Worm (Caenorhabditis elegans) whole organism, young adult: Measurements from ENCODE around the gene rpac-19.

Experiments
- F23B12.7 ChIP-seq: sonication (generic microtip); optimal IDR thresholded peaks from 2 replicates; lab custom pipeline; 2017; ENCODE audit warnings: missing genetic modification characterization, mild to moderate bottlenecking, missing compliant biosample characterization, antibody characterized with exemption, moderate library complexity; ENCODE audit not compliant: insufficient read depth
- attf-5 ChIP-seq: fragments of 200-800 bp; sonication (Bioruptor generic); optimal IDR thresholded peaks from 2 replicates; lab custom pipeline; 2018; ENCODE audit warnings: mild to moderate bottlenecking, missing genetic modification characterization, missing compliant biosample characterization
- die-1 ChIP-seq: sonication (generic microtip); optimal IDR thresholded peaks from 2 replicates; lab custom pipeline; 2016; ENCODE audit warnings: missing genotype, mild to moderate bottlenecking, missing genetic modification characterization, missing compliant biosample characterization
- egrh-3 ChIP-seq: fragments of 200-800 bp; sonication (Bioruptor generic); IDR thresholded peaks from 2 replicates; pipeline ENCODE4 v1.3.6; 2022; ENCODE audit warnings: missing genetic modification reagents, missing genetic modification characterization, missing compliant biosample characterization
- lin-54 ChIP-seq: fragments of 200-800 bp; sonication (Bioruptor generic); optimal IDR thresholded peaks from 2 replicates; lab custom pipeline; 2018; ENCODE audit warnings: mild to moderate bottlenecking, missing genetic modification characterization, missing compliant biosample characterization
- nfyb-1 ChIP-seq: fragments of 200-800 bp; sonication (Bioruptor generic); IDR thresholded peaks from 2 replicates; pipeline ENCODE4 v1.3.6; 2022; ENCODE audit warnings: missing genetic modification reagents, missing genetic modification characterization, missing compliant biosample characterization
- nhr-179 ChIP-seq: sonication (generic microtip); optimal IDR thresholded peaks from 2 replicates; lab custom pipeline; 2016; ENCODE audit warnings: mild to moderate bottlenecking, missing genetic modification characterization, missing compliant biosample characterization
- sdz-38 ChIP-seq: sonication (generic microtip); optimal IDR thresholded peaks from 2 replicates; lab custom pipeline; 2016; ENCODE audit warnings: missing genotype, missing genetic modification characterization, missing compliant biosample characterization
- tbx-9 ChIP-seq: sonication (generic microtip); optimal IDR thresholded peaks from 2 replicates; lab custom pipeline; 2016; ENCODE audit warnings: borderline replicate concordance, missing genetic modification characterization, inconsistent platforms, missing compliant biosample characterization

DNA sequence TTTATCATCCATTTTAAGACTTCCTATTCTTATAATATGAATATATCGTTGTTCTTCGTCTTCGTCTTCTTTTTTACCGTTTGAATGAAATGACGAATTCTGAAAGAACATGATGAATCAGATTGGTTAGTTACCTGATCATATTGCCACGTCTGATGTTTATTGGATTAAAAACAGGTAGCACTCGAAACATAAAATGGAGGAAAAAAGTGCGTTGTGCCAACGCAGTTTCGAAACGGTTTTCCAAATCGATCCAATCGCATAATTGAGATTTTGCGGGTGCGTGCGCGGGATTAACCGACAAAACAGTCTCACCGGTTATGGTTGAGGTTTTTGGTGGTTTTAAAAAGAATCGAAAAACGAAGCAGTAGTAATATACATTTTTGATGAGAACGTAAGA lies 34.1 kb downstream of the rpac-19 start, which contains the start of gene rom-2:
- TF ChIP-seq egrh-3 (GFP tag; lab: Robert Waterston, UW) (no peak), die-1 (no peak), tbx-9 (tag; lab: Kevin White, UChicago) (no peak), sdz-38 (tag; lab: Kevin White, UChicago) (no peak), F23B12.7 (tag; lab: Kevin White, UChicago) (no peak), attf-5 (GFP tag; lab: Kevin White, UChicago) (no peak), nfyb-1 (GFP tag; lab: Robert Waterston, UW) (no peak), nhr-179 (tag; lab: Kevin White, UChicago) (no peak), lin-54 (GFP tag; lab: Kevin White, UChicago) (no peak)
